Fruit fly (Drosophila melanogaster): Measurements from ENCODE around the gene Lcp65Ag3.

dm6 chr3L:6124616-6125408, 6.0 kb downstream of the Lcp65Ag3 start:
- TF ChIP-seq CG12605 (GFP tag; IDR thresholded peaks at IDR 0.05) (no peak), CG17806 (tag; optimal IDR thresholded peaks at IDR 0.05) (no peak), CG13204 (GFP tag; optimal IDR thresholded peaks at IDR 0.05) (no peak), EcR (GFP tag; optimal IDR thresholded peaks at IDR 0.05) (no peak), CG9948 (tag; optimal IDR thresholded peaks at IDR 0.05) (no peak)

Data from whole organism, pupa.